Worm (Caenorhabditis elegans) whole organism, L2 larva: ENCODE measurements around the gene nhr-241.

Experiments used
- C34F6.9 ChIP-seq: fragments of 150-350 bp; optimal IDR thresholded peaks from 2 replicates; lab custom pipeline; 2014; ENCODE audit warnings: missing biosample characterization, missing genetic modification characterization
- F13H6.1 ChIP-seq: sonication (generic microtip); optimal IDR thresholded peaks from 2 replicates; lab custom pipeline; 2016; ENCODE audit warnings: missing genetic modification characterization, missing compliant biosample characterization
- R02D3.7 ChIP-seq: fragments of 150-350 bp; optimal IDR thresholded peaks from 2 replicates; lab custom pipeline; 2014; ENCODE audit warnings: missing biosample characterization, missing genetic modification characterization
- Y55F3AM.14 ChIP-seq: fragments of 200-800 bp; sonication (Bioruptor generic); optimal IDR thresholded peaks from 2 replicates; lab custom pipeline; 2018; ENCODE audit warnings: mild to moderate bottlenecking, missing genetic modification characterization, missing compliant biosample characterization
- alr-1 ChIP-seq: fragments of 150-350 bp; optimal IDR thresholded peaks from 2 replicates; lab custom pipeline; 2014; ENCODE audit warnings: missing biosample characterization, missing genetic modification characterization
- ama-1 ChIP-seq: fragments of 150-350 bp; optimal IDR thresholded peaks from 2 replicates; lab custom pipeline; 2018; ENCODE audit warnings: inconsistent platforms
- crh-2 ChIP-seq: sonication (generic microtip); optimal IDR thresholded peaks from 2 replicates; lab custom pipeline; 2017; ENCODE audit warnings: missing biosample characterization, missing genetic modification characterization
- egl-27 ChIP-seq: sonication (generic microtip); optimal IDR thresholded peaks from 3 replicates; lab custom pipeline; 2017; ENCODE audit warnings: missing biosample characterization, missing genetic modification reagents, missing genetic modification characterization
- elt-1 ChIP-seq: fragments of 150-350 bp; optimal IDR thresholded peaks from 2 replicates; lab custom pipeline; 2014; ENCODE audit warnings: missing biosample characterization, missing genetic modification characterization
- elt-3 ChIP-seq: sonication (generic microtip); optimal IDR thresholded peaks from 2 replicates; lab custom pipeline; 2017; ENCODE audit warnings: missing biosample characterization, missing genetic modification characterization
- gmeb-1 ChIP-seq: fragments of 150-350 bp; optimal IDR thresholded peaks from 2 replicates; lab custom pipeline; 2014; ENCODE audit warnings: missing biosample characterization, missing genetic modification characterization
- lin-11 ChIP-seq: fragments of 150-350 bp; sonication (generic microtip); optimal IDR thresholded peaks from 2 replicates; lab custom pipeline; 2014; ENCODE audit warnings: missing biosample characterization, missing genetic modification characterization, inconsistent platforms, mixed read lengths
- lin-39 ChIP-seq: fragments of 150-350 bp; optimal IDR thresholded peaks from 2 replicates; lab custom pipeline; 2014; ENCODE audit warnings: missing biosample characterization, missing genetic modification reagents, missing genetic modification characterization
- mab-5 ChIP-seq: fragments of 150-350 bp; optimal IDR thresholded peaks from 2 replicates; lab custom pipeline; 2014; ENCODE audit warnings: missing biosample characterization, missing genetic modification characterization
- mbf-1 ChIP-seq: sonication (generic microtip); optimal IDR thresholded peaks from 2 replicates; lab custom pipeline; 2017; ENCODE audit warnings: missing biosample characterization, missing genetic modification characterization
- nhr-10 ChIP-seq: sonication (generic microtip); optimal IDR thresholded peaks from 2 replicates; lab custom pipeline; 2017; ENCODE audit warnings: missing biosample characterization, missing genetic modification characterization
- nhr-12 ChIP-seq: fragments of 150-350 bp; optimal IDR thresholded peaks from 2 replicates; lab custom pipeline; 2014; ENCODE audit warnings: missing biosample characterization, missing genetic modification characterization
- nhr-129 ChIP-seq: fragments of 150-350 bp; optimal IDR thresholded peaks from 2 replicates; lab custom pipeline; 2014; ENCODE audit warnings: missing biosample characterization, missing genetic modification characterization
- nhr-21 ChIP-seq: fragments of 150-350 bp; optimal IDR thresholded peaks from 2 replicates; lab custom pipeline; 2014; ENCODE audit warnings: missing biosample characterization, missing genetic modification characterization
- nhr-23 ChIP-seq: fragments of 150-350 bp; optimal IDR thresholded peaks from 2 replicates; lab custom pipeline; 2014; ENCODE audit warnings: missing biosample characterization, missing genetic modification reagents, missing genetic modification characterization
- nhr-237 ChIP-seq: fragments of 150-350 bp; optimal IDR thresholded peaks from 2 replicates; lab custom pipeline; 2014; ENCODE audit warnings: missing biosample characterization, missing genetic modification characterization
- nhr-25 ChIP-seq: fragments of 150-350 bp; sonication (generic microtip); optimal IDR thresholded peaks from 3 replicates; lab custom pipeline; 2014; ENCODE audit warnings: missing biosample characterization, missing genetic modification characterization
- nhr-6 ChIP-seq: fragments of 150-350 bp; optimal IDR thresholded peaks from 2 replicates; lab custom pipeline; 2014; ENCODE audit warnings: missing biosample characterization, missing genetic modification characterization
- peb-1 ChIP-seq: fragments of 150-350 bp; optimal IDR thresholded peaks from 2 replicates; lab custom pipeline; 2014; ENCODE audit warnings: missing biosample characterization, missing genetic modification characterization
- sem-4 ChIP-seq: fragments of 150-350 bp; optimal IDR thresholded peaks from 2 replicates; lab custom pipeline; 2014; ENCODE audit warnings: missing biosample characterization, missing genetic modification reagents, missing genetic modification characterization
- skn-1 ChIP-seq: sonication (generic microtip); optimal IDR thresholded peaks from 2 replicates; lab custom pipeline; 2017; ENCODE audit warnings: missing biosample characterization, missing genetic modification characterization
- snpc-4 ChIP-seq: fragments of 150-350 bp; optimal IDR thresholded peaks from 2 replicates; lab custom pipeline; 2014; ENCODE audit warnings: missing biosample characterization, missing genetic modification characterization
- unc-39 ChIP-seq: fragments of 150-350 bp; optimal IDR thresholded peaks from 2 replicates; lab custom pipeline; 2014; ENCODE audit warnings: missing biosample characterization, missing genetic modification characterization
- unc-55 ChIP-seq: fragments of 150-350 bp; sonication (generic microtip); optimal IDR thresholded peaks from 3 replicates; lab custom pipeline; 2014; ENCODE audit warnings: missing biosample characterization, missing genetic modification reagents, missing genetic modification characterization
- zag-1 ChIP-seq: fragments of 150-350 bp; optimal IDR thresholded peaks from 2 replicates; lab custom pipeline; 2014; ENCODE audit warnings: missing biosample characterization, missing genetic modification characterization
- ztf-1 ChIP-seq: fragments of 200-800 bp; sonication (Bioruptor generic); conservative IDR thresholded peaks from 2 replicates; pipeline ENCODE4 v1.3.6; 2022; ENCODE audit warnings: missing genetic modification characterization, missing compliant biosample characterization
- ztf-11 ChIP-seq: sonication (generic microtip); optimal IDR thresholded peaks from 2 replicates; lab custom pipeline; 2017; ENCODE audit warnings: missing biosample characterization, missing genetic modification characterization
- ztf-4 ChIP-seq: fragments of 150-350 bp; optimal IDR thresholded peaks from 2 replicates; lab custom pipeline; 2014; ENCODE audit warnings: missing biosample characterization, missing genetic modification characterization

Gene nhr-241

DNA sequence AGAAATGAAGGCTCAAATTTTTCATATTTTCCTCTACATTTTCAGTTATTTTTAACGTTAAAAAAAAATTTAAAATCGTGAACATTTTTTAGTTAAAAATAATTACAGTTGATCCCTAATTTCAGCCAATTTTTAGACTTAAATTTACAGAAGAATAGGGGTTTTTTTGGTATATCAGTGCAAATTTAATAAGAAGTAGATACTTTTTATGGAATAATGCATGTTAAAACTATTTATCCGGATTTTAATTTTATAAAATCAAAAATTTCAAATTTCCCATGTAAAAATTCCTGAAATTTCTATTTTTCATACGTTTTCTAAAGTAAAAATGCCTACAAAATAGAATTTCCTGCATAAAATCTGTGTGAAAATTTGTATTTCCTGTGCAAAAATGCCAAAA lies 24.8 kb downstream of the nhr-241 start:
- TF ChIP-seq egl-27 (tag; lab: Kevin White, UChicago) (no peak), ztf-4 (tag; lab: Kevin White, UChicago) (no peak), nhr-237 (no peak), peb-1 (tag; lab: Kevin White, UChicago) (no peak), ama-1 (lab: Kevin White, UChicago) (no peak), unc-39 (tag; lab: Kevin White, UChicago) (no peak), elt-1 (tag; lab: Kevin White, UChicago) (no peak)

DNA sequence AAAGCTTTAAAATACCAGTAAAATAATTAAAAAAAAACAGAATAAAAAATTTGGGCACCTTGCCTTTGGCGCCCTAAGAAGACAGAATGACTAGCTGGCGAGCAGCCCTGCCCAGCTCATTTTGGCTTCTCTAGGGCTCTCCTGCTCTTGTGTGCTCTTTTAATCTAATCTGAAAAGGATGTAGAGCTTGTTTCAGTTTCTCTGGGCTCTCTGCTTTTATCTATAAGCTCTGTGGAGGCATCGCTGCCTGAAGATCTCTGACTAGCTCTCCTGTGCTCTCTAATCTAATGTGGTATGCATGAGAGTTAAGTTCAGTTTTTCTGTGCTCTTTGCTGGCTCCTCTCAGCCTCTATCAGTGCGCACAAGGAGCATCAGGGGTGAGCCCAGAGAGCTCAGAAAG lies 26.6 kb downstream of the nhr-241 start:
- TF ChIP-seq mab-5 (tag; lab: Kevin White, UChicago) (no peak), nhr-25 (no peak), F13H6.1 (tag; lab: Kevin White, UChicago) (no peak), unc-55 (GFP tag; lab: Kevin White, UChicago) (peak; percentile 23), R02D3.7 (no peak), elt-3 (tag; lab: Kevin White, UChicago) (no peak), nhr-10 (tag; lab: Kevin White, UChicago) (no peak), nhr-21 (tag; lab: Kevin White, UChicago) (no peak), elt-1 (tag; lab: Kevin White, UChicago) (no peak), egl-27 (tag; lab: Kevin White, UChicago) (no peak), mbf-1 (tag; lab: Kevin White, UChicago) (no peak), ztf-1 (GFP tag; lab: Robert Waterston, UW) (no peak), C34F6.9 (tag; lab: Kevin White, UChicago) (peak; percentile 21), ztf-4 (tag; lab: Kevin White, UChicago) (no peak)
- TF ChIP-seq, all 48 proteins: peak for 2

DNA sequence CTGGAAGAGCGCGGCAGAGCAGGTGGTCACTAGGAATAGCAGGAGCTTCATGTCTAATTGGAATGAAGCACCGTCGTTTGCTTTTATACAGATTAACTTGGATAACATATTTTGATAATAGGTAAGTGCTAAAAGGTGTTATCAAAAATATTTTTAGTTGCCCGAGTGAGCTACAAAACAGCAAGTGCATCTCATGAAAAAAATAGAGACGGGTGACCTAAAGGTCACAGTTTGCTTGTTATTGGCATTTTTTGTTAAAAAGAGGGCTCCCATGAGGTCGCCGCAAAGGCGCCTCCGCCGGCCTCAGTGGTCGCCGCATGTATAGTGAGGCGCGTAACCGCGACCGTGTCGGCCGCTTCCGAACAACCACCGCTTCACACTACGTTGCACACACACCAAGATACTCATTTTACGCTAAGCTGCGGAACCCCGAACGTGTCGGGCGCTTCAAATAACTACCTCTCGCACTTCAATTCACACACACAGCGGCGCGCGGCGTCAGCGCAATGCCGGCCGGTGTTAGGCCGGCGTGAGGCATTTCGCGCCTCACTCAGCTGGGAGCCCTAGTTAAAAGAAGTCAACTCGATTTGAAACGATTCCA lies 30.2 kb downstream of the nhr-241 start, which contains the start of gene asp-19:
asp-19 (minus strand) TSS at position 51 of the 601 bp plus-strand sequence.
- no peak for TF ChIP-seq mab-5 (tag; lab: Kevin White, UChicago)
- no peak for TF ChIP-seq nhr-6 (tag; lab: Kevin White, UChicago)
- no peak for TF ChIP-seq ztf-11
- no peak for TF ChIP-seq alr-1 (tag; lab: Kevin White, UChicago)
- TF ChIP-seq ama-1 (lab: Kevin White, UChicago): no peak
- no peak for TF ChIP-seq snpc-4 (tag; lab: Kevin White, UChicago)
- no peak for TF ChIP-seq unc-55 (GFP tag; lab: Kevin White, UChicago)
- no peak for TF ChIP-seq gmeb-1 (tag; lab: Kevin White, UChicago)
- TF ChIP-seq Y55F3AM.14: no peak

ce11 chrV:18731579-18732041 lies 32.4 kb downstream of the nhr-241 start, which contains the start of the genes asp-18 and scl-19:
Gene asp-18 (minus strand): TSS chrV:18731679.
Gene scl-19 (plus strand): TSS chrV:18731991.
- TF ChIP-seq nhr-237 (no peak), skn-1 (tag; lab: Kevin White, UChicago) (no peak), C34F6.9 (tag; lab: Kevin White, UChicago) (no peak), egl-27 (tag; lab: Kevin White, UChicago) (no peak), elt-1 (tag; lab: Kevin White, UChicago) (no peak), lin-39 (tag; lab: Kevin White, UChicago) (no peak)

- TF ChIP-seq R02D3.7 (no peak), ztf-1 (GFP tag; lab: Robert Waterston, UW) (no peak), crh-2 (tag; lab: Kevin White, UChicago) (no peak), lin-11 (no peak), sem-4 (tag; lab: Kevin White, UChicago) (no peak), gmeb-1 (tag; lab: Kevin White, UChicago) (no peak), ama-1 (lab: Kevin White, UChicago) (no peak), C34F6.9 (tag; lab: Kevin White, UChicago) (no peak), peb-1 (tag; lab: Kevin White, UChicago) (no peak), zag-1 (tag; lab: Kevin White, UChicago) (no peak), egl-27 (tag; lab: Kevin White, UChicago) (no peak), nhr-23 (no peak), elt-3 (tag; lab: Kevin White, UChicago) (no peak), skn-1 (tag; lab: Kevin White, UChicago) (no peak), nhr-12 (tag; lab: Kevin White, UChicago) (no peak), nhr-129 (tag; lab: Kevin White, UChicago) (no peak)
Observed at ce11 chrV:18733942-18734341, 34.7 kb downstream of the nhr-241 start.
